Worm (Caenorhabditis elegans): ENCODE data around the gene T19C3.6.

DNA sequence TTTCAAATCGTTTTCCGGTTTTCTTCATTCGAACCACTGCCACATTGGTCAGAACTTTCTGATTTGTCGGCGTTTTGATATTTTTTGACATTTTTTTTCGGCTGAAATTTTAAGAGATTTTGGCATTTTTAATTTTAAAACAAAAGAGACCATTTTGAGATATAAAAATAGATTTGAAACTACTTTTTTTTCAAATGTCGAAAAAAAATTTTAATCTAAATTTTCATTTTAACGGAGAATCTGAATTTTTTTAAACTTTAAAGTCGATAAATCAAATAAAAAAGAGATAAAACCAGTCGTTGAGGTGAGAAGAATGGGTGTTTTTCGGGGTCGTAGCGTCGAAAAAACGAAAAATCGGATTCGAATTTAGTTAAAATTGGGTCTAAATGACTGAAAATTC lies 7.0 kb upstream of the T19C3.6 start, which contains the start of gene sbds-1:
- TF ChIP-seq F13C5.2 (tag; optimal IDR thresholded peaks at IDR 0.05), result no peak
- no peak for TF ChIP-seq pes-1 (GFP tag; IDR thresholded peaks at IDR 0.05)
- no peak for TF ChIP-seq hmg-4 (GFP tag; optimal IDR thresholded peaks at IDR 0.05)
- no peak for TF ChIP-seq ets-7 (tag; optimal IDR thresholded peaks at IDR 0.05)
- no peak for TF ChIP-seq ceh-13 (GFP tag; optimal IDR thresholded peaks at IDR 0.05)
- no peak for TF ChIP-seq scrt-1 (GFP tag; IDR thresholded peaks at IDR 0.05)
